Worm (Caenorhabditis elegans) whole organism, young adult: ENCODE measurements around the gene ZK616.65.

Experiments used
- B0336.3 ChIP-seq: fragments of 200-800 bp; sonication (Bioruptor generic); IDR thresholded peaks from 2 replicates; pipeline ENCODE4 v1.3.6; 2022; ENCODE audit warnings: missing genetic modification characterization, missing compliant biosample characterization
- F52B5.7 ChIP-seq: sonication (generic microtip); optimal IDR thresholded peaks from 2 replicates; lab custom pipeline; 2016; ENCODE audit warnings: mild to moderate bottlenecking, missing genetic modification characterization, missing compliant biosample characterization
- F57A8.1 ChIP-seq: fragments of 200-800 bp; sonication (Bioruptor generic); optimal IDR thresholded peaks from 2 replicates; lab custom pipeline; 2018; ENCODE audit warnings: mild to moderate bottlenecking, missing genetic modification characterization, moderate library complexity, missing compliant biosample characterization
- aptf-2 ChIP-seq: fragments of 200-800 bp; sonication (Bioruptor generic); conservative IDR thresholded peaks from 2 replicates; pipeline ENCODE4 v1.3.6; 2022; ENCODE audit warnings: missing genetic modification reagents, missing genetic modification characterization, missing compliant biosample characterization
- ccch-3 ChIP-seq: fragments of 200-800 bp; sonication (Bioruptor generic); optimal IDR thresholded peaks from 2 replicates; lab custom pipeline; 2018; ENCODE audit warnings: mild to moderate bottlenecking, missing genetic modification characterization, missing compliant biosample characterization
- ceh-79 ChIP-seq: sonication (generic microtip); optimal IDR thresholded peaks from 2 replicates; lab custom pipeline; 2017; ENCODE audit warnings: mild to moderate bottlenecking, missing genetic modification characterization, missing compliant biosample characterization
- die-1 ChIP-seq: sonication (generic microtip); optimal IDR thresholded peaks from 2 replicates; lab custom pipeline; 2016; ENCODE audit warnings: missing genotype, mild to moderate bottlenecking, missing genetic modification characterization, missing compliant biosample characterization
- ekl-4 ChIP-seq: fragments of 200-800 bp; sonication (Bioruptor generic); IDR thresholded peaks from 2 replicates; pipeline ENCODE4 v1.3.6; 2022; ENCODE audit warnings: missing genetic modification reagents, missing genetic modification characterization, missing compliant biosample characterization
- ets-4 ChIP-seq: fragments of 200-800 bp; sonication (Bioruptor generic); optimal IDR thresholded peaks from 2 replicates; lab custom pipeline; 2018; ENCODE audit warnings: mild to moderate bottlenecking, missing genetic modification characterization, missing compliant biosample characterization
- hlh-12 ChIP-seq: sonication (generic microtip); optimal IDR thresholded peaks from 2 replicates; lab custom pipeline; 2016; ENCODE audit warnings: missing genetic modification characterization, missing compliant biosample characterization
- lin-26 ChIP-seq: fragments of 200-800 bp; sonication (Bioruptor generic); IDR thresholded peaks from 2 replicates; pipeline ENCODE4 v1.3.6; 2022; ENCODE audit warnings: missing genetic modification reagents, missing genetic modification characterization, missing compliant biosample characterization
- lin-35 ChIP-seq, 3 experiments: fragments of 150-350 bp in 2 of 3; sonication (generic microtip) in 1 of 3; optimal IDR thresholded peaks; 2 replicates each; lab custom pipeline; 2014 to 2018; ENCODE audit warnings: missing biosample characterization in 3 of 3, missing genetic modification characterization in 3 of 3, missing genetic modification reagents in 3 of 3
- lin-54 ChIP-seq: fragments of 200-800 bp; sonication (Bioruptor generic); optimal IDR thresholded peaks from 2 replicates; lab custom pipeline; 2018; ENCODE audit warnings: mild to moderate bottlenecking, missing genetic modification characterization, missing compliant biosample characterization
- madf-6 ChIP-seq: fragments of 200-800 bp; sonication (Bioruptor generic); IDR thresholded peaks from 2 replicates; pipeline ENCODE4 v1.3.6; 2022; ENCODE audit warnings: missing genetic modification reagents, missing genetic modification characterization, missing compliant biosample characterization
- mes-4 ChIP-seq: sonication (generic microtip); optimal IDR thresholded peaks from 2 replicates; lab custom pipeline; 2016; ENCODE audit warnings: missing genotype, missing genetic modification characterization, missing compliant biosample characterization
- nfya-2 ChIP-seq: fragments of 200-800 bp; sonication (Bioruptor generic); IDR thresholded peaks from 2 replicates; pipeline ENCODE4 v1.3.6; 2022; ENCODE audit warnings: missing genetic modification reagents, missing genetic modification characterization, missing compliant biosample characterization
- nfyb-1 ChIP-seq: fragments of 200-800 bp; sonication (Bioruptor generic); IDR thresholded peaks from 2 replicates; pipeline ENCODE4 v1.3.6; 2022; ENCODE audit warnings: missing genetic modification reagents, missing genetic modification characterization, missing compliant biosample characterization
- pbrm-1 ChIP-seq: fragments of 200-800 bp; sonication (Bioruptor generic); IDR thresholded peaks from 2 replicates; pipeline ENCODE4 v1.3.6; 2022; ENCODE audit warnings: missing genetic modification reagents, missing genetic modification characterization, missing compliant biosample characterization
- sptf-2 ChIP-seq: fragments of 200-800 bp; sonication (Bioruptor generic); optimal IDR thresholded peaks from 2 replicates; lab custom pipeline; 2018; ENCODE audit warnings: mild to moderate bottlenecking, missing genetic modification characterization, missing compliant biosample characterization
- tlf-1 ChIP-seq: fragments of 200-800 bp; sonication (Bioruptor generic); optimal IDR thresholded peaks from 2 replicates; lab custom pipeline; 2018; ENCODE audit warnings: mild to moderate bottlenecking, missing genetic modification characterization, missing compliant biosample characterization
- unc-130 ChIP-seq: sonication (generic microtip); optimal IDR thresholded peaks from 2 replicates; lab custom pipeline; 2016; ENCODE audit warnings: missing genetic modification reagents, missing genetic modification characterization, missing compliant biosample characterization
- zim-3 ChIP-seq: sonication (generic microtip); optimal IDR thresholded peaks from 2 replicates; lab custom pipeline; 2017; ENCODE audit warnings: mild to moderate bottlenecking, missing genetic modification characterization, moderate library complexity, missing compliant biosample characterization
- ztf-18 ChIP-seq: sonication (generic microtip); optimal IDR thresholded peaks from 2 replicates; lab custom pipeline; 2016; ENCODE audit warnings: missing genotype, mild to moderate bottlenecking, missing genetic modification characterization, missing compliant biosample characterization
- ztf-22 ChIP-seq: fragments of 200-800 bp; sonication (Bioruptor generic); optimal IDR thresholded peaks from 2 replicates; lab custom pipeline; 2018; ENCODE audit warnings: mild to moderate bottlenecking, missing genetic modification characterization, moderate library complexity, missing compliant biosample characterization

Gene ZK616.65

ce11 chrIV:5364135-5364609 lies 46.8 kb downstream of the ZK616.65 start, which contains the start of the genes hda-6 and F41H10.4 (continued):
- TF ChIP-seq ets-4 (GFP tag; lab: Kevin White, UChicago), result no peak
- no peak for TF ChIP-seq nfya-2 (GFP tag; lab: Robert Waterston, UW)
- TF ChIP-seq madf-6 (GFP tag; lab: Robert Waterston, UW), result peak; percentile 59; the same call in 1 of the 2 replicates
- 0 out of 2 replicates have a peak, but pooled peaks have one; percentile 31 for TF ChIP-seq B0336.3 (GFP tag; lab: Robert Waterston, UW)
- no peak for TF ChIP-seq F52B5.7 (tag; lab: Kevin White, UChicago)
- no peak for TF ChIP-seq ceh-79 (tag; lab: Kevin White, UChicago)
- peak; percentile 31; the same call in 1 of the 2 replicates for TF ChIP-seq pbrm-1 (GFP tag; lab: Robert Waterston, UW)
- TF ChIP-seq die-1 (tag; lab: Kevin White, UChicago), result no peak
- peak; percentile 71 for TF ChIP-seq lin-54 (GFP tag; lab: Kevin White, UChicago)
- peak; percentile 39 for TF ChIP-seq ztf-18 (tag; lab: Kevin White, UChicago)
- TF ChIP-seq ekl-4 (GFP tag; lab: Robert Waterston, UW), result peak; percentile 55; the same call in 1 of the 2 replicates
- TF ChIP-seq nfyb-1 (GFP tag; lab: Robert Waterston, UW), result peak; percentile 40; the same call in 1 of the 2 replicates
- TF ChIP-seq, all 124 proteins: peak for 35

DNA sequence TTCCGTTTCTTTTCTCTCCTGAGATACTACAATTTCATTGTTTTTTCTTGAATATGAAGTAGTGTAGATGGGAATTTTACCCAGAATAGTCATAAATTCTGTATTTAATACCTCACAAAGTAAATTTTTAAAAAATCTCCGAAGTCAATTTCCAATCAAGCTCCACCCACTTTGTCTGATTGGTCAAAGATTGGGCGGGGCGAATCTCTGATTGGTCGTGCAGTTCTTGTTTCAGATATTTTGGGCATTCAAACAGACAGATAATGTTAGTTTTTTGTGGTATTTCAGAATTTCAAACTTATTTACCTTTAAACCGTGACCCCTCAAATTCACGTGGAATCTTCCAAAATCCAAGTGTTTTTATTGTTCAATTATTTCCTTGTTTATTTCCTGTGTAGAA lies 50.5 kb downstream of the ZK616.65 start, which contains the start of gene F41H10.5:
TSS of gene F41H10.5 (plus strand) at position 375 of the 400 bp plus-strand sequence.
- no peak for TF ChIP-seq zim-3 (tag; lab: Kevin White, UChicago)
- no peak for TF ChIP-seq mes-4
- TF ChIP-seq sptf-2, result no peak
- TF ChIP-seq aptf-2 (GFP tag; lab: Robert Waterston, UW), result no peak
- TF ChIP-seq tlf-1 (GFP tag; lab: Kevin White, UChicago), result no peak
- TF ChIP-seq lin-26 (GFP tag; lab: Robert Waterston, UW), result no peak
- no peak for TF ChIP-seq lin-35 (GFP tag; optimal IDR thresholded peaks at IDR 0.05; lab: Kevin White, UChicago)
- TF ChIP-seq unc-130 (GFP tag; lab: Kevin White, UChicago), result no peak
- TF ChIP-seq ccch-3 (GFP tag; lab: Kevin White, UChicago), result no peak
- no peak for TF ChIP-seq F57A8.1
- no peak for TF ChIP-seq nfyb-1 (GFP tag; lab: Robert Waterston, UW)
- no peak for TF ChIP-seq ztf-22 (GFP tag; lab: Kevin White, UChicago)
- no peak for TF ChIP-seq hlh-12
